Fruit fly (Drosophila melanogaster): ENCODE data around the gene bond.

bond gene

dm6 chr3R:22536504-22537423 is 13.7 kb upstream of the bond start (continued):
- no peak for TF ChIP-seq HmgZ (tag; optimal IDR thresholded peaks at IDR 0.05)
- TF ChIP-seq lilli (GFP tag; optimal IDR thresholded peaks at IDR 0.05): peak; percentile 31
- peak; percentile 22 for TF ChIP-seq ind (GFP tag; optimal IDR thresholded peaks at IDR 0.05)
- no peak for TF ChIP-seq Sry-β (GFP tag; optimal IDR thresholded peaks at IDR 0.05)
- TF ChIP-seq Awh (GFP tag; IDR thresholded peaks at IDR 0.05): no peak
- TF ChIP-seq Gsc (GFP tag; IDR thresholded peaks at IDR 0.05): no peak
- peak; percentile 73 for TF ChIP-seq stc (GFP tag; IDR thresholded peaks at IDR 0.05)
- peak; percentile 5 for TF ChIP-seq CG12155 (GFP tag; optimal IDR thresholded peaks at IDR 0.05)
- no peak for TF ChIP-seq prd (optimal IDR thresholded peaks at IDR 0.05)
- no peak for TF ChIP-seq prd (GFP tag; IDR thresholded peaks at IDR 0.05)
- no peak for TF ChIP-seq CkIIα-i1 (GFP tag; IDR thresholded peaks at IDR 0.05)
- peak; percentile 36 for TF ChIP-seq Blimp-1 (GFP tag; optimal IDR thresholded peaks at IDR 0.05)
- TF ChIP-seq fu2 (GFP tag; optimal IDR thresholded peaks at IDR 0.05): no peak
- TF ChIP-seq Atf6 (GFP tag; IDR thresholded peaks at IDR 0.05): peak; percentile 32; the same call in 1 of the 2 replicates
- peak; percentile 17 for TF ChIP-seq abd-A (tag; optimal IDR thresholded peaks at IDR 0.05)
- no peak for TF ChIP-seq CG3407 (GFP tag; optimal IDR thresholded peaks at IDR 0.05)
- no peak for TF ChIP-seq vnd (GFP tag; IDR thresholded peaks at IDR 0.05; ENCODE audit: partially characterized antibody)
- TF ChIP-seq repo (GFP tag; optimal IDR thresholded peaks at IDR 0.05): no peak
- no peak for TF ChIP-seq gce (GFP tag; IDR thresholded peaks at IDR 0.05)
- TF ChIP-seq CG32767 (GFP tag; IDR thresholded peaks at IDR 0.05): no peak; the same call in 1 of the 2 replicates
- TF ChIP-seq ci (GFP tag; IDR thresholded peaks at IDR 0.05): peak; percentile 62; the same call in 1 of the 3 replicates
- TF ChIP-seq pb (GFP tag; optimal IDR thresholded peaks at IDR 0.05): no peak
- no peak for TF ChIP-seq cas (GFP tag; IDR thresholded peaks at IDR 0.05)
- no peak for TF ChIP-seq mam (GFP tag; optimal IDR thresholded peaks at IDR 0.05)
- no peak for TF ChIP-seq kni (GFP tag; optimal IDR thresholded peaks at IDR 0.05)
- TF ChIP-seq CG10321 (GFP tag; IDR thresholded peaks at IDR 0.05): no peak
- TF ChIP-seq dati (GFP tag; IDR thresholded peaks at IDR 0.05): no peak
- no peak for TF ChIP-seq ham (GFP tag; IDR thresholded peaks at IDR 0.05)
- no peak for TF ChIP-seq CG8290 (GFP tag; optimal IDR thresholded peaks at IDR 0.05)
- TF ChIP-seq CG8290 (tag; optimal IDR thresholded peaks at IDR 0.05): no peak
- TF ChIP-seq bsh (GFP tag; optimal IDR thresholded peaks at IDR 0.05): peak in 1 of 2 experiments; percentile 39
- no peak for TF ChIP-seq onecut (GFP tag; IDR thresholded peaks at IDR 0.05)
- TF ChIP-seq ash1 (GFP tag; optimal IDR thresholded peaks at IDR 0.05): no peak
- peak; percentile 72 for TF ChIP-seq unpg (GFP tag; optimal IDR thresholded peaks at IDR 0.05)
- peak; percentile 57 for TF ChIP-seq CG12769 (tag; optimal IDR thresholded peaks at IDR 0.05)
- peak; percentile 37; the same call in 1 of the 2 replicates for TF ChIP-seq sisA (GFP tag; IDR thresholded peaks at IDR 0.05)
- TF ChIP-seq slou (GFP tag; optimal IDR thresholded peaks at IDR 0.05): no peak
- no peak for TF ChIP-seq lola (GFP tag; optimal IDR thresholded peaks at IDR 0.05)
- TF ChIP-seq CG4404 (GFP tag; IDR thresholded peaks at IDR 0.05): no peak
- no peak for TF ChIP-seq YL-1 (GFP tag; optimal IDR thresholded peaks at IDR 0.05)
- TF ChIP-seq Camta (GFP tag; optimal IDR thresholded peaks at IDR 0.05): no peak
- TF ChIP-seq pum (GFP tag; optimal IDR thresholded peaks at IDR 0.05): no peak
- no peak for TF ChIP-seq CG4360 (GFP tag; IDR thresholded peaks at IDR 0.05)
- peak; percentile 97 for TF ChIP-seq pros (GFP tag; optimal IDR thresholded peaks at IDR 0.05)
- no peak for TF ChIP-seq lbe (GFP tag; optimal IDR thresholded peaks at IDR 0.05)
- no peak for TF ChIP-seq CG9609 (GFP tag; optimal IDR thresholded peaks at IDR 0.05)
- peak; percentile 42 for TF ChIP-seq CG17385 (GFP tag; optimal IDR thresholded peaks at IDR 0.05)
- 0 out of 3 replicates have a peak, but pooled peaks have one; percentile 31 for TF ChIP-seq CG3726 (GFP tag; IDR thresholded peaks at IDR 0.05)
- no peak for TF ChIP-seq Adf1 (GFP tag; IDR thresholded peaks at IDR 0.05)
- no peak for TF ChIP-seq CG4707 (GFP tag; optimal IDR thresholded peaks at IDR 0.05)

Data from whole organism, embryonic.